Worm (Caenorhabditis elegans): ENCODE results near the gene F54C8.6.
A peak's percentile ranks its signal among the peaks of the same experiment; 100 is the strongest.

The F54C8.6 gene

ce11 chrIII:9449351-9449750, 380 bp downstream of the F54C8.6 start:
- peak; percentile 11 for TF ChIP-seq snpc-4 (tag; optimal IDR thresholded peaks at IDR 0.05)

ce11 chrIII:9443417-9444027, 6.2 kb downstream of the F54C8.6 start, which contains the start of gene pir-2:
pir-2 (minus strand) TSS chrIII:9443634.
- TF ChIP-seq eor-1 (tag; optimal IDR thresholded peaks at IDR 0.05) (no peak), sea-2 (GFP tag; optimal IDR thresholded peaks at IDR 0.05) (peak; percentile 83), nhr-11 (tag; optimal IDR thresholded peaks at IDR 0.05) (no peak), ztf-11 (tag; optimal IDR thresholded peaks at IDR 0.05) (no peak), jun-1 (tag; optimal IDR thresholded peaks at IDR 0.05) (peak; percentile 20), nhr-12 (tag; optimal IDR thresholded peaks at IDR 0.05) (no peak), snpc-4 (tag; optimal IDR thresholded peaks at IDR 0.05) (peak; percentile 79), fkh-10 (GFP tag; optimal IDR thresholded peaks at IDR 0.05) (peak; percentile 11), aly-2 (tag; optimal IDR thresholded peaks at IDR 0.05) (no peak), nhr-67 (tag; optimal IDR thresholded peaks at IDR 0.05) (no peak), daf-12 (tag; optimal IDR thresholded peaks at IDR 0.05) (no peak), mml-1 (tag; optimal IDR thresholded peaks at IDR 0.05) (no peak), pqm-1 (tag; optimal IDR thresholded peaks at IDR 0.05) (peak; percentile 40), zag-1 (tag; optimal IDR thresholded peaks at IDR 0.05) (peak; percentile 11), tbx-2 (tag; optimal IDR thresholded peaks at IDR 0.05) (no peak), hmg-11 (tag; optimal IDR thresholded peaks at IDR 0.05) (peak; percentile 67), elt-3 (tag; optimal IDR thresholded peaks at IDR 0.05) (no peak), ama-1 (optimal IDR thresholded peaks at IDR 0.05) (peak; percentile 86), unc-39 (tag; optimal IDR thresholded peaks at IDR 0.05) (no peak), ceh-28 (tag; optimal IDR thresholded peaks at IDR 0.05) (peak; percentile 97), egl-5 (tag; optimal IDR thresholded peaks at IDR 0.05) (peak; percentile 66), elt-1 (tag; optimal IDR thresholded peaks at IDR 0.05) (peak; percentile 25), lsy-12 (tag; optimal IDR thresholded peaks at IDR 0.05) (peak; percentile 60), pha-4 (tag; optimal IDR thresholded peaks at IDR 0.05) (peak; percentile 92), ztf-4 (tag; optimal IDR thresholded peaks at IDR 0.05) (no peak), mdl-1 (tag; optimal IDR thresholded peaks at IDR 0.05) (no peak), lin-15B (tag; optimal IDR thresholded peaks at IDR 0.05) (peak; percentile 93), nhr-25 (tag; optimal IDR thresholded peaks at IDR 0.05) (peak; percentile 85), nfya-1 (tag; optimal IDR thresholded peaks at IDR 0.05; ENCODE audit: insufficient read depth) (peak; percentile 96), nhr-23 (tag; optimal IDR thresholded peaks at IDR 0.05) (peak; percentile 89), nhr-43 (tag; optimal IDR thresholded peaks at IDR 0.05; ENCODE audit: poor library complexity, severe bottlenecking) (peak; percentile 21), skn-1 (tag; optimal IDR thresholded peaks at IDR 0.05) (peak; percentile 50), elt-2 (tag; optimal IDR thresholded peaks at IDR 0.05) (peak; percentile 48), nhr-28 (tag; optimal IDR thresholded peaks at IDR 0.05) (no peak), egl-27 (tag; optimal IDR thresholded peaks at IDR 0.05) (no peak), lin-39 (tag; optimal IDR thresholded peaks at IDR 0.05) (peak; percentile 95), ceh-16 (tag; optimal IDR thresholded peaks at IDR 0.05) (no peak), nhr-77 (tag; optimal IDR thresholded peaks at IDR 0.05) (no peak), nhr-237 (tag; optimal IDR thresholded peaks at IDR 0.05) (no peak), ceh-82 (tag; optimal IDR thresholded peaks at IDR 0.05) (peak; percentile 14), ceh-9 (tag; optimal IDR thresholded peaks at IDR 0.05) (no peak), R02D3.7 (tag; optimal IDR thresholded peaks at IDR 0.05) (peak; percentile 74), fkh-2 (tag; optimal IDR thresholded peaks at IDR 0.05) (no peak), ZK546.5 (tag; optimal IDR thresholded peaks at IDR 0.05) (no peak), unc-62 (GFP tag; optimal IDR thresholded peaks at IDR 0.05) (no peak), nhr-76 (tag; optimal IDR thresholded peaks at IDR 0.05) (no peak), fos-1 (tag; optimal IDR thresholded peaks at IDR 0.05) (no peak)
